Worm (Caenorhabditis elegans): ENCODE measurements around the gene C27D6.12.
A peak's percentile ranks its signal among the peaks of the same experiment; 100 is the strongest.

The C27D6.12 gene

DNA sequence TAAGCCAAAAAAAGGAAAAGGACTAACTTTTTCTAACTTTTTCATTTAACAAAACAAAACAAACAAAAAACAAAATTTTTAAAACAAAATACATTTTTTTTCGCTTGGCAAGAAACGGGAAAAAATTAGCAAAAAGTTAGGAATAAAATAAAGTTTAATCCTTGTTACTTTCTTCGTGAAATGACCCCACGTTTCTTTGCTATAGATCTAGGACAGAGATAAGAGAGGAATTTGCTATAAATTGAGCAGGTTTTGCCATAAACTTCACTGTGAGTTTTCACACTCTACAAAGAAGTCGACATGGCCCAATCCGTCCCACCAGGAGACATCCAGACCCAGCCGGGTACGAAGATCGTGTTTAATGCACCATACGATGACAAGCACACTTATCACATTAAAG, 21.7 kb upstream of the C27D6.12 start, which contains the start of gene msp-50:
TSS of gene msp-50 (plus strand) at position 301 of the 400 bp plus-strand sequence.
- TF ChIP-seq zim-3 (tag; optimal IDR thresholded peaks at IDR 0.05) (no peak), unc-62 (GFP tag; optimal IDR thresholded peaks at IDR 0.05) (no peak)

DNA sequence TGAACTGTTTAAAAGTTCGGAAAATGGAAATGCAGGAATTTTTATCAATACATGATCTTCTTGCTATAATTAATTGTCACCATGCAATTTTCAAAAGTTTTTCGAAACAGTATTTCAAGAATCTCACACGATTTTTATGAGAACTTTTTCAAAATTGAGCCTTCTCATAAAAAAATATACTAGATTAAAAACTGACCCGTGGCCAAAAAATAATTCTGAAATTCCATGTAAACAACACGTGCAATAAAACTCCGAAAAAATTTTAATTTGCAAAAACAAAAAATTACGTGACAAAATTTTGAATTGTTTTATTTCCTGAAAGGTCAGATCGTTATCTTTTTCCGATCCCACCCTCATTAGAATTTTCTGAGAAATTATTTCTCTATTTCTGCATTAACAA, 17.7 kb upstream of the C27D6.12 start, which contains the start of gene C34F11.5:
TSS of gene C34F11.5 (plus strand) at position 301 of the 400 bp plus-strand sequence.
- TF ChIP-seq snpc-3.4 (tag; optimal IDR thresholded peaks at IDR 0.05) = no peak
- TF ChIP-seq hmg-20 (GFP tag; IDR thresholded peaks at IDR 0.05) = no peak
- TF ChIP-seq F22D6.2 (tag; optimal IDR thresholded peaks at IDR 0.05) = no peak
- no peak for TF ChIP-seq him-1 (tag; optimal IDR thresholded peaks at IDR 0.05)
- TF ChIP-seq cebp-1 (GFP tag; IDR thresholded peaks at IDR 0.05) = no peak
- no peak for TF ChIP-seq cebp-1 (tag; optimal IDR thresholded peaks at IDR 0.05)
- no peak for TF ChIP-seq sptf-2 (GFP tag; optimal IDR thresholded peaks at IDR 0.05)
- no peak for TF ChIP-seq F39B2.1 (GFP tag; IDR thresholded peaks at IDR 0.05)
- TF ChIP-seq nfya-2 (GFP tag; IDR thresholded peaks at IDR 0.05) = no peak
- TF ChIP-seq rcor-1 (GFP tag; IDR thresholded peaks at IDR 0.05) = no peak
- TF ChIP-seq let-607 (tag; optimal IDR thresholded peaks at IDR 0.05) = no peak
- no peak for TF ChIP-seq F37B4.10 (GFP tag; IDR thresholded peaks at IDR 0.05)
- no peak for TF ChIP-seq lir-1 (GFP tag; conservative IDR thresholded peaks at IDR 0.05)
- no peak for TF ChIP-seq attf-3 (GFP tag; conservative IDR thresholded peaks at IDR 0.05)
- TF ChIP-seq aptf-2 (GFP tag; conservative IDR thresholded peaks at IDR 0.05) = no peak
- no peak for TF ChIP-seq rec-8 (tag; optimal IDR thresholded peaks at IDR 0.05)
- TF ChIP-seq chd-7 (tag; optimal IDR thresholded peaks at IDR 0.05) = no peak

DNA sequence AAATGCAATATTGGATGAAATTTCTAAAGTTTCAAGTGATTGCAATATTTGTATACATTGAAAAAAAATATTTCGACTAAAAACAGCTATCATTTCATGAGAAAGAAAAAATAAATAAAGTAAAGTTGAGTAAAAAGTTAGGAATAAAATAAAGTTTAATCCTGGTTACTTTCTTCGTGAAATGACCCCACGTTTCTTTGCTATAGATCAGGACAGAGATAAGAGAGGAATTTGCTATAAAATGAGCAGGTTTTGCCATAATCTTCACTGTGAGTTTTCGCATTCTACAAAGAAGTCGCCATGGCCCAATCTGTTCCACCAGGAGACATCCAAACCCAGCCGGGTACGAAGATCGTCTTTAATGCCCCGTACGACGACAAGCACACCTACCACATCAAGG, 16.3 kb upstream of the C27D6.12 start, which contains the start of gene msp-49:
TSS of gene msp-49 (plus strand) at position 301 of the 400 bp plus-strand sequence.
- TF ChIP-seq F52B5.7 (tag; optimal IDR thresholded peaks at IDR 0.05) (no peak), C06A6.2 (GFP tag; conservative IDR thresholded peaks at IDR 0.05) (no peak), ceh-100 (GFP tag; IDR thresholded peaks at IDR 0.05) (no peak), snpc-1.3 (tag; optimal IDR thresholded peaks at IDR 0.05; ENCODE audit: insufficient read depth) (no peak), attf-6 (GFP tag; IDR thresholded peaks at IDR 0.05) (no peak), ztf-22 (GFP tag; optimal IDR thresholded peaks at IDR 0.05) (no peak), aptf-2 (GFP tag; conservative IDR thresholded peaks at IDR 0.05) (no peak), attf-5 (GFP tag; optimal IDR thresholded peaks at IDR 0.05) (no peak), F57C9.4 (tag; optimal IDR thresholded peaks at IDR 0.05) (no peak), tbp1 (GFP tag; optimal IDR thresholded peaks at IDR 0.05) (no peak), Y67H2A.10 (GFP tag; conservative IDR thresholded peaks at IDR 0.05) (no peak), unc-62 (GFP tag; optimal IDR thresholded peaks at IDR 0.05) (no peak), F33H1.4 (GFP tag; IDR thresholded peaks at IDR 0.05) (no peak), repo-1 (tag; optimal IDR thresholded peaks at IDR 0.05) (no peak), madf-8 (GFP tag; conservative IDR thresholded peaks at IDR 0.05) (no peak), ceh-58 (GFP tag; IDR thresholded peaks at IDR 0.05) (no peak), ccch-3 (GFP tag; optimal IDR thresholded peaks at IDR 0.05) (no peak)

DNA sequence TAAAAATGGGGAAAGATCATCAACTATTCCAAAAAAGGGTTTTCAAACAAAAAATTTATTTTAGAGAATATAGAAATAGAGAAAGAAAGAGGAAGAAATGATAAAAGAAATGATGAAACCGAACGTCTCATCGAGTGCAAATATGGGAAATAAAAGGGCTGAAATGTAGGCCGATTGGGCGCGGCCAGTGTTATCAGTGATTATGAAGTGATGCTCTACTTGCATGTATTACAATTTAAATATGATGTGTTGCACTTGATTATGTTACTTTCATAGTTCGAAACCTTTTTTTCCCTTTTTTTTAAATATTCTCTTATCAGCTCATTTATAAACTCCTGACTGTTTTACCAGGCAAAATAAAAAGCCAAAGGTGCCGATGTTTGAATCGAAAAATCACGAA, 14.0 kb upstream of the C27D6.12 start:
- no peak for TF ChIP-seq pbrm-1 (GFP tag; IDR thresholded peaks at IDR 0.05)
- TF ChIP-seq nhr-80 (tag; optimal IDR thresholded peaks at IDR 0.05) = peak; percentile 85

Data from whole organism, young adult.